Worm (Caenorhabditis elegans): ENCODE results near the gene ZC443.3.

Gene ZC443.3

DNA sequence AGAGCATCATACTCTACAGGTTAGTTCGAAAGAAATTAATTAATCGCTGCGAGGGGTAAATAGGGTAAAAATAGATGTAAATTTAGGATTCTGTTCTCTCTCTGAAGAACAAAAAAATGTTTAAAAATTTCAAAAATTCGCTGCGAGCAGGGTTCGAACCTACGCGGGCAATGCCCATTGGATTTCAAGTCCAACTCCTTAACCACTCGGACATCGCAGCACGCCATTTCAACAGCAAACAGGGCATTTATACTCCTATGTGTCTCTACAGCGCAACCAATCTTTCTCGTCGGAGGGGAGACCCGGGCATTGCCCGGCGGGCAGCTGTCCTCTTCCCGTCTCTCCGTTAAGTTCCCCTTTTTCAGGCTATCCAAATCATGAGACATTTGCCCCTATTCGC is 33.7 kb downstream of the ZC443.3 start (continued):
- TF ChIP-seq mes-2 (tag; optimal IDR thresholded peaks at IDR 0.05; ENCODE audit: poor library complexity, severe bottlenecking) (no peak), ceh-62 (tag; optimal IDR thresholded peaks at IDR 0.05) (no peak), fkh-10 (GFP tag; optimal IDR thresholded peaks at IDR 0.05) (no peak), pqm-1 (tag; optimal IDR thresholded peaks at IDR 0.05) (no peak), saeg-2 (GFP tag; IDR thresholded peaks at IDR 0.05) (0 out of 2 replicates have a peak, but pooled peaks have one; percentile 21), ctbp-1 (GFP tag; IDR thresholded peaks at IDR 0.05) (peak; percentile 88), rbr-2 (tag; optimal IDR thresholded peaks at IDR 0.05) (peak; percentile 59), zfp-2 (tag; optimal IDR thresholded peaks at IDR 0.05) (peak; percentile 28), hlh-30 (tag; optimal IDR thresholded peaks at IDR 0.05; ENCODE audit: insufficient read depth) (no peak), unc-39 (tag; optimal IDR thresholded peaks at IDR 0.05) (no peak), hmg-1.1 (GFP tag; IDR thresholded peaks at IDR 0.05) (peak; percentile 90), ces-1 (GFP tag; optimal IDR thresholded peaks at IDR 0.05) (no peak), dmd-9 (GFP tag; IDR thresholded peaks at IDR 0.05) (peak; percentile 78), Y105C5A.15 (GFP tag; IDR thresholded peaks at IDR 0.05) (peak; percentile 92), F26F4.8 (GFP tag; conservative IDR thresholded peaks at IDR 0.05) (peak; percentile 75; the same call in 1 of the 2 replicates), dpl-1 (GFP tag; optimal IDR thresholded peaks at IDR 0.05) (peak; percentile 18), dmd-8 (GFP tag; IDR thresholded peaks at IDR 0.05) (peak; percentile 89; the same call in 1 of the 2 replicates), php-3 (GFP tag; IDR thresholded peaks at IDR 0.05) (peak; percentile 55; the same call in 1 of the 2 replicates), T20F7.1 (GFP tag; optimal IDR thresholded peaks at IDR 0.05) (no peak), F37D6.2 (tag; optimal IDR thresholded peaks at IDR 0.05) (peak; percentile 6), nhr-25 (tag; optimal IDR thresholded peaks at IDR 0.05; ENCODE audit: borderline replicate concordance, insufficient read depth) (no peak), gei-8 (GFP tag; optimal IDR thresholded peaks at IDR 0.05) (peak; percentile 43), unc-62 (GFP tag; optimal IDR thresholded peaks at IDR 0.05 in 1 of 2) (peak in 1 of 2 experiments; percentile 80), unc-62 (tag; optimal IDR thresholded peaks at IDR 0.05) (no peak), hlh-11 (tag; optimal IDR thresholded peaks at IDR 0.05) (peak; percentile 56), madf-9 (GFP tag; conservative IDR thresholded peaks at IDR 0.05) (peak; percentile 88), nhr-11 (tag; optimal IDR thresholded peaks at IDR 0.05) (no peak), dmd-6 (GFP tag; IDR thresholded peaks at IDR 0.05) (peak; percentile 74), lin-1 (GFP tag; IDR thresholded peaks at IDR 0.05) (peak; percentile 86), D1046.2 (GFP tag; IDR thresholded peaks at IDR 0.05) (peak; percentile 87), zip-2 (tag; optimal IDR thresholded peaks at IDR 0.05) (no peak), lsy-2 (tag; optimal IDR thresholded peaks at IDR 0.05) (no peak), egl-27 (tag; optimal IDR thresholded peaks at IDR 0.05) (no peak), hif-1 (tag; optimal IDR thresholded peaks at IDR 0.05) (peak in 1 of 2 experiments; percentile 43)

DNA sequence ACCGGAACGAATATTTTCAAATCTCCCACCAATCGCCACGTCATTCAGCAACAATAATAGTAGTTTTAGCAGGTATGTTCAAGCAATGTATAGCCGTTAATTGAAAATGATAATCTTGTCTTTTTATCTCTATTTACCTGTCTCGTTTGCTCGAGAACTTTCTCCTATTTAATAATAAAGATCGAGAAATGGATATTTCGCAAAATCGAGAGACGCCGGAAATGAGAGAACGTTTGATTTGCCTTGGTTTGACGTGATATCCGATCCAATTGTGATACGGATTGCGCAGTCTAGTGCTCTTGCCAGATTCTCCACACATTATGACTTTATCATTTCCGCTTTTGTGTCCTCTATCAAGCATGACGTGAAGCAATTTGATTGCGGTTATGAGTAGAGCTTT is 40.1 kb downstream of the ZC443.3 start:
- TF ChIP-seq zip-2 (tag; optimal IDR thresholded peaks at IDR 0.05) (no peak), unc-62 (GFP tag; optimal IDR thresholded peaks at IDR 0.05 in 1 of 2) (no peak), unc-62 (tag; optimal IDR thresholded peaks at IDR 0.05) (no peak), ZK546.5 (tag; optimal IDR thresholded peaks at IDR 0.05) (no peak), ceh-20 (GFP tag; IDR thresholded peaks at IDR 0.05) (no peak), attf-4 (tag; optimal IDR thresholded peaks at IDR 0.05) (no peak), nhr-76 (tag; optimal IDR thresholded peaks at IDR 0.05) (no peak), F26F4.8 (GFP tag; conservative IDR thresholded peaks at IDR 0.05) (no peak), nhr-41 (GFP tag; IDR thresholded peaks at IDR 0.05) (no peak), ZK337.2 (GFP tag; IDR thresholded peaks at IDR 0.05) (no peak), hmg-1.1 (GFP tag; IDR thresholded peaks at IDR 0.05) (no peak), ama-1 (optimal IDR thresholded peaks at IDR 0.05) (no peak), pha-4 (GFP tag; IDR thresholded peaks at IDR 0.05) (no peak), pha-4 (tag; optimal IDR thresholded peaks at IDR 0.05) (no peak), rbr-2 (tag; optimal IDR thresholded peaks at IDR 0.05) (no peak), lin-39 (tag; optimal IDR thresholded peaks at IDR 0.05) (no peak), Y48G9A.11 (GFP tag; IDR thresholded peaks at IDR 0.05) (no peak)

Measured in whole organism, L4 larva.